Worm (Caenorhabditis elegans) whole organism, early embryonic: ENCODE results near the gene far-3.

Experiments used
- F13C5.2 ChIP-seq: sonication (generic microtip); optimal IDR thresholded peaks from 2 replicates; lab custom pipeline; 2017; ENCODE audit warnings: mild to moderate bottlenecking, missing genetic modification characterization, inconsistent platforms, missing compliant biosample characterization
- aly-1 ChIP-seq: sonication (generic microtip); optimal IDR thresholded peaks from 2 replicates; lab custom pipeline; 2016; ENCODE audit warnings: missing genetic modification characterization, missing compliant biosample characterization
- ama-1 ChIP-seq: fragments of 150-350 bp; optimal IDR thresholded peaks from 2 replicates; lab custom pipeline; 2014
- ceh-36 ChIP-seq: sonication (generic microtip); optimal IDR thresholded peaks from 2 replicates; lab custom pipeline; 2016; ENCODE audit warnings: missing genetic modification characterization, inconsistent platforms, missing compliant biosample characterization
- hmg-4 ChIP-seq: fragments of 200-800 bp; sonication (Bioruptor generic); optimal IDR thresholded peaks from 2 replicates; lab custom pipeline; 2018; ENCODE audit warnings: mild to moderate bottlenecking, missing genetic modification characterization, missing compliant biosample characterization
- scrt-1 ChIP-seq: fragments of 200-800 bp; sonication (Bioruptor generic); IDR thresholded peaks from 2 replicates; pipeline ENCODE4 v1.3.6; 2022; ENCODE audit warnings: missing genetic modification characterization, missing compliant biosample characterization
- sea-1 ChIP-seq: fragments of 200-800 bp; sonication (Bioruptor generic); conservative IDR thresholded peaks from 2 replicates; pipeline ENCODE4 v1.3.6; 2022; ENCODE audit warnings: missing genetic modification characterization, missing compliant biosample characterization
- tbx-37 ChIP-seq: fragments of 200-800 bp; sonication (Bioruptor generic); conservative IDR thresholded peaks from 2 replicates; pipeline ENCODE4 v1.3.6; 2022; ENCODE audit warnings: missing genetic modification reagents, missing genetic modification characterization, missing compliant biosample characterization

DNA sequence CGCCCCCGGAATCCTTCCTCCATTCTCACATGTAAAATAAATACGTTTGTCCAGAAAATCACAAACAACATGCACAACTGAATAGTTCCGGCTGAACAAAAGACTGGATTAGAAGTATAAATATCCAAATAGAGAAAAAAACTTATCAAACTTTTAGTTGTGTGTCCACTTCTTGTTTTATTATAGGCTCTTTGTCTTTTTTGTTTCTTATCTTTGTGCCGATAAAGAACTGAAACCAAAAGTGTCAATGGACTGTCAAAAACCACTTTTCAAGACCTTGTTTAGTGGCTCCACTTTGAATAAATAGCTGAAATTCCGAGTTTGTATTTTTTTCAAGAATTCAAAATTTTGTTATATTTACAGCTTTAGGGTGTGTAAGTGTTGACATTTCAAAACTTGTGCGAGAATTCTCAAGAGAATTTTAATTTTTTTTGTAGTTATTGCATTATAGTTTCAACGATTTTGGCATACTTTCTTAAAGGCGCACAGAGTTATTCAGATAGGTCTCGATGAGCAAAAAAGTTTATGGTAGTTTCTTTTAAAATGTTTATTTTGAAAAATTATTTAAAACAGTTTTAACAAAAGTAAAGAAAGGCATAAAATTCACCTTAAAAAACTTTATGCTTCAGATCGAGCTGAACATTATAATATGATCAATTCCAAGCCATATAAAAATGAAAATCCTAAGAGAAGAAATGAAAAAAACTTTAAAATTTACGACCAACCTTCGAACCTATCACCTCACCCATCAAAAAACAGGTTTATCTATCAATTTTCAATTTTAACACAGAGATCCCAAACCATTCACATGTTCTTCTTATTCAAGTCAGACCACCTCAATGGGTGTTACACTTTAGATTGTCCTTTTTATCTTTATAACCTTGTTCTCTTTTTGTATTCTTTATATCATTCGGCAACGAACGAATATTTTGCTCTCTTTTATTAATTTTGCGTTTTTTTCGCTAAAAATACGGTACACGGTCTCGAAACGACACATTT is 49.1 kb upstream of the far-3 start:
- TF ChIP-seq hmg-4 (GFP tag; lab: Kevin White, UChicago) (no peak), sea-1 (GFP tag; lab: Robert Waterston, UW) (no peak), F13C5.2 (tag; lab: Kevin White, UChicago) (no peak), aly-1 (tag; lab: Kevin White, UChicago) (no peak), scrt-1 (GFP tag; lab: Robert Waterston, UW) (no peak), ama-1 (lab: Kevin White, UChicago) (no peak), ceh-36 (tag; lab: Kevin White, UChicago) (no peak), tbx-37 (no peak)
